Worm (Caenorhabditis elegans): ENCODE results near the gene R52.6.

DNA sequence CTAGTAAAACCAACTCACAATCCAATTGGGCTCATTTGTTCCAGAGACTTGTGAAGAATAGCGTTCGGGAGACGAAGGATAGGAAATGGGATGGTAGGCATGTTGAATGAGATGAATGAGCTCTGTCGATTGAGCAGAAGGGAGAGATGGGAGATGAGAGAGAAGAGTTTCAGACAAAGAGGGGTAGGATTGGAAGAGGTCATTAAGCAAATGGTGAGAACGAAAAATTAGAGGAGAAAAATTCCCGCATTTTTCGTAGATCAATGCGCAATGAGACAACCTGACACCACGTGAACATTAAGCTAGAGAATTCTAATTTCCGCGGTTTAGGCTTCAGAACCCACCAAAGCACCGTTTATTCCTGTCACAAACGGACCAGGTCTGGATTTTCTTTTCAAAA is 48.9 kb downstream of the R52.6 start, which contains the start of gene F07E5.13:
- TF ChIP-seq hmg-20 (GFP tag; IDR thresholded peaks at IDR 0.05) (no peak), ceh-79 (tag; optimal IDR thresholded peaks at IDR 0.05) (no peak), rcor-1 (GFP tag; IDR thresholded peaks at IDR 0.05) (no peak), F57A8.1 (GFP tag; optimal IDR thresholded peaks at IDR 0.05) (no peak), egl-44 (GFP tag; IDR thresholded peaks at IDR 0.05) (no peak), K11D2.4 (GFP tag; IDR thresholded peaks at IDR 0.05) (no peak), pha-4 (tag; optimal IDR thresholded peaks at IDR 0.05) (no peak), lsl-1 (GFP tag; optimal IDR thresholded peaks at IDR 0.05) (no peak), dpff-1 (tag; optimal IDR thresholded peaks at IDR 0.05) (no peak), nhr-120 (GFP tag; IDR thresholded peaks at IDR 0.05) (no peak), egl-18 (GFP tag; IDR thresholded peaks at IDR 0.05) (no peak), T26A5.8 (tag; optimal IDR thresholded peaks at IDR 0.05) (no peak)
